Fruit fly (Drosophila melanogaster) whole organism, adult: Measurements from ENCODE around the gene CG34165.

ENCODE experiments used
- CG11617 ChIP-seq: fragments of 200-800 bp; sonication (Bioruptor generic); optimal IDR thresholded peaks from 2 replicates; lab custom pipeline; 2017; ENCODE audit warnings: mild to moderate bottlenecking, missing biosample characterization, missing genetic modification reagents, missing genetic modification characterization
- CG12768 ChIP-seq: fragments of 200-800 bp; sonication (Bioruptor generic); optimal IDR thresholded peaks from 2 replicates; lab custom pipeline; 2017; ENCODE audit warnings: missing biosample characterization, missing genetic modification characterization, mild to moderate bottlenecking, moderate library complexity, missing genetic modification reagents
- CG14711 ChIP-seq: fragments of 200-800 bp; sonication (Bioruptor generic); optimal IDR thresholded peaks from 2 replicates; lab custom pipeline; 2018; ENCODE audit warnings: missing biosample characterization, mild to moderate bottlenecking, missing genetic modification characterization, moderate library complexity
- CG1620 ChIP-seq: fragments of 200-800 bp; sonication (Bioruptor generic); optimal IDR thresholded peaks from 2 replicates; lab custom pipeline; 2016; ENCODE audit warnings: missing biosample characterization, missing genetic modification characterization
- CG33017 ChIP-seq: fragments of 200-800 bp; sonication (Bioruptor generic); optimal IDR thresholded peaks from 2 replicates; lab custom pipeline; 2018; ENCODE audit warnings: missing biosample characterization, mild to moderate bottlenecking, missing genetic modification characterization, moderate library complexity
- CG5204 ChIP-seq: fragments of 200-800 bp; sonication (Bioruptor generic); optimal IDR thresholded peaks from 2 replicates; lab custom pipeline; 2016; ENCODE audit warnings: missing biosample characterization, missing genetic modification characterization
- CG7045 ChIP-seq: fragments of 200-800 bp; sonication (Bioruptor generic); optimal IDR thresholded peaks from 2 replicates; lab custom pipeline; 2017; ENCODE audit warnings: missing biosample characterization, mild to moderate bottlenecking, missing genetic modification characterization
- CG7101 ChIP-seq: fragments of 200-800 bp; sonication (Bioruptor generic); optimal IDR thresholded peaks from 2 replicates; lab custom pipeline; 2018; ENCODE audit warnings: missing biosample characterization, mild to moderate bottlenecking, missing genetic modification characterization, moderate library complexity
- Crg-1 ChIP-seq: fragments of 200-800 bp; sonication (Bioruptor generic); optimal IDR thresholded peaks from 2 replicates; lab custom pipeline; 2016; ENCODE audit warnings: missing biosample characterization, missing genetic modification characterization
- Hr96 ChIP-seq: fragments of 200-800 bp; sonication (Bioruptor generic); optimal IDR thresholded peaks from 2 replicates; lab custom pipeline; 2016; ENCODE audit warnings: missing biosample characterization, missing genetic modification characterization
- Mnt ChIP-seq: fragments of 200-800 bp; sonication (Bioruptor generic); optimal IDR thresholded peaks from 2 replicates; lab custom pipeline; 2016; ENCODE audit warnings: missing biosample characterization, mild to moderate bottlenecking, missing genetic modification characterization
- bab1 ChIP-seq: fragments of 200-800 bp; sonication (Bioruptor generic); optimal IDR thresholded peaks from 3 replicates; lab custom pipeline; 2019; ENCODE audit warnings: missing biosample characterization, mild to moderate bottlenecking, missing genetic modification characterization, moderate library complexity
- cic ChIP-seq: fragments of 200-800 bp; sonication (Bioruptor generic); optimal IDR thresholded peaks from 2 replicates; lab custom pipeline; 2017; ENCODE audit warnings: missing biosample characterization, mild to moderate bottlenecking, missing genetic modification characterization, moderate library complexity
- cnc ChIP-seq, 2 experiments: fragments of >200 bp; optimal IDR thresholded peaks; 2 replicates each; lab custom pipeline; 2017
- kay ChIP-seq: fragments of 200-800 bp; sonication (Bioruptor generic); peaks from one replicate; lab custom pipeline; 2016; ENCODE audit warnings: missing biosample characterization, missing genetic modification characterization, borderline replicate concordance
- ovo ChIP-seq: fragments of 200-800 bp; sonication (Bioruptor generic); optimal IDR thresholded peaks from 2 replicates; lab custom pipeline; 2016; ENCODE audit warnings: missing biosample characterization, missing genetic modification characterization
- pad ChIP-seq: fragments of 200-800 bp; sonication (Bioruptor generic); optimal IDR thresholded peaks from 3 replicates; lab custom pipeline; 2017; ENCODE audit warnings: missing biosample characterization, missing genetic modification characterization, mild to moderate bottlenecking, moderate library complexity, missing genetic modification reagents
- tj ChIP-seq: fragments of 200-800 bp; sonication (Bioruptor generic); optimal IDR thresholded peaks from 3 replicates; lab custom pipeline; 2017; ENCODE audit warnings: missing biosample characterization, mild to moderate bottlenecking, missing genetic modification characterization, moderate library complexity
- toe ChIP-seq: fragments of 200-800 bp; sonication (Bioruptor generic); optimal IDR thresholded peaks from 2 replicates; lab custom pipeline; 2016; ENCODE audit warnings: missing biosample characterization, missing genetic modification characterization

Gene CG34165

DNA sequence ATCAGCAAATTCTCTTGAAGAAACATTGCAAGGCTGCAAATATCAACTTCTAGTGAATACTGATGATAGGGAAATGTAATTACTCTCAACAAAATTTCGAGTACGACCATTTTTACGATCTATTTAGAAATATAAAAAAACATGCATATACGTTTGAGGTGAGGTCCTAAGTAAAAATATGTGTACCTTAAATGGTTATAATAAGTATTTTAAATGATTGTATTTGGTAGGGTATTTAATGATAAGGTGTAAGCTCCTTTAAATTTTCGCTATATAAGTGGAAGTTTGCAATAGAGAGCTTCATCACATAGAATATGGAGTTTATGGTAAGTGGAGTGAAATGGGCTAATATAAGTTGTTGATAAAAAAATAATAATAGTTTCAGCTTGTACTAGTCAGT lies 30.6 kb downstream of the CG34165 start, which contains the start of gene CG42681:
CG42681 (plus strand) TSS at position 301 of the 400 bp plus-strand sequence.
- no peak for TF ChIP-seq tj (GFP tag; lab: Kevin White, UChicago)

DNA sequence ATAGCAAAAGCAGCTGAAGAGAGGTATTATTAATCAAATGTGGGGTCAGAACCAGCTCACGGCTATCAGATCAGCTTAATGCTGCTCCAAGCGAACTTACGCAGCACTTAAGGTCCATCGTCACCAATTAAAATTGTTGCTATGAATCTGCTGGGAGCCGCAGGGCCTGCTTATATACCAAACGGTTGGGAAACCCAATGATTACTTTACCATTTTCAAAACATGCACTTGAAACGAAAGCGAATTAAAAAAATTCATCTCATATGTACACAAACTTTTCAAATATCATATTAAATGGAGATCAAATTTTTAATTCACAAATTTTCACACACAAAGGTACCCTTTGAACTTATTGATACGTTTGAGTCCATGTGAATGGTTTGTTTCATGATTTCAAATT lies 31.5 kb downstream of the CG34165 start, which contains the start of gene CG42587:
CG42587 (minus strand) TSS at position 143 of the 400 bp plus-strand sequence.
- TF ChIP-seq cic (GFP tag; lab: Kevin White, UChicago) (no peak), toe (GFP tag; lab: Kevin White, UChicago) (no peak), bab1 (GFP tag; lab: Kevin White, UChicago) (no peak), CG1620 (GFP tag; lab: Kevin White, UChicago) (no peak), kay (no peak), CG12768 (no peak), ovo (no peak), CG5204 (GFP tag; lab: Kevin White, UChicago) (no peak), cnc (optimal IDR thresholded peaks at IDR 0.05; lab: Kevin White, UChicago) (no peak), CG33017 (tag; lab: Kevin White, UChicago) (no peak), CG7045 (GFP tag; lab: Kevin White, UChicago) (no peak)

dm6 chr2L:14746068-14746467 lies 32.5 kb downstream of the CG34165 start:
- peak; percentile 90 for TF ChIP-seq tj (GFP tag; lab: Kevin White, UChicago)
- TF ChIP-seq cnc (optimal IDR thresholded peaks at IDR 0.05; lab: Kevin White, UChicago), result no peak

DNA sequence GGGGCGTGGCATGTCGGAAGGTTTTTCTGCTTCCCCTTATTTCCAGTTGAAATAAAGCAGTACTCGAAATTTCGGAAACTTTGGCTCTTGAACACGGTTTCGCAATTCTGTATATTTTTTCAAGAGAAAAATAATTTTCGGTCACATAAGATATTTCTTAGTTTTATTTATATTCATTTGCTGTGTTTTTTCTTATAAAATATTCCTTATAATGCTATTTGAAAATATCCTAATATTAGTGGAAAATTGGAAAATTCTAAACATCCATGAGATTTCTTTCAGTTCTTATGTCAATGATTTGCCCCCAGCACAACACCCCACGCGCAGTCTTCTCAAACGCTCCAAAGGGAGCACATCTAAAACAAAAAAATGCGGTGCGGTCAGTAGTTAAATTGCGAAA lies 46.9 kb downstream of the CG34165 start, which contains the start of gene CG4691:
CG4691 (plus strand) TSS at position 301 of the 400 bp plus-strand sequence.
- no peak for TF ChIP-seq bab1 (GFP tag; lab: Kevin White, UChicago)
- TF ChIP-seq cic (GFP tag; lab: Kevin White, UChicago), result no peak
- no peak for TF ChIP-seq Hr96 (GFP tag; lab: Kevin White, UChicago)
- no peak for TF ChIP-seq CG33017 (tag; lab: Kevin White, UChicago)
- TF ChIP-seq CG14711, result no peak
- TF ChIP-seq toe (GFP tag; lab: Kevin White, UChicago), result no peak
- TF ChIP-seq CG7101 (tag; lab: Kevin White, UChicago), result no peak
- no peak for TF ChIP-seq pad
- no peak for TF ChIP-seq kay
- TF ChIP-seq Mnt (GFP tag; lab: Kevin White, UChicago), result no peak
- no peak for TF ChIP-seq CG11617 (GFP tag; lab: Kevin White, UChicago)
- no peak for TF ChIP-seq Crg-1 (GFP tag; lab: Kevin White, UChicago)
- no peak for TF ChIP-seq CG7045 (GFP tag; lab: Kevin White, UChicago)
- no peak for TF ChIP-seq CG1620 (GFP tag; lab: Kevin White, UChicago)
- TF ChIP-seq cnc (optimal IDR thresholded peaks at IDR 0.05; lab: Kevin White, UChicago), result no peak
- TF ChIP-seq tj (GFP tag; lab: Kevin White, UChicago), result no peak
- no peak for TF ChIP-seq CG12768

- TF ChIP-seq CG11617 (GFP tag; lab: Kevin White, UChicago), result no peak
These were observed 48.9 kb downstream of the CG34165 start, which contains the start of gene CSN1a for dm6 chr2L:14762465-14762864. CSN1a (plus strand) TSS chr2L:14762765.
